Worm (Caenorhabditis elegans) whole organism, L4/young adult: ENCODE results near the gene mct-5.

Experiments
- W03F9.2 ChIP-seq: fragments of 150-350 bp; optimal IDR thresholded peaks from 2 replicates; lab custom pipeline; 2014; ENCODE audit warnings: missing biosample characterization, missing genetic modification characterization
- dao-5 ChIP-seq: sonication (generic microtip); optimal IDR thresholded peaks from 2 replicates; lab custom pipeline; 2016; ENCODE audit warnings: missing genotype, missing genetic modification characterization, moderate library complexity, missing compliant biosample characterization

DNA sequence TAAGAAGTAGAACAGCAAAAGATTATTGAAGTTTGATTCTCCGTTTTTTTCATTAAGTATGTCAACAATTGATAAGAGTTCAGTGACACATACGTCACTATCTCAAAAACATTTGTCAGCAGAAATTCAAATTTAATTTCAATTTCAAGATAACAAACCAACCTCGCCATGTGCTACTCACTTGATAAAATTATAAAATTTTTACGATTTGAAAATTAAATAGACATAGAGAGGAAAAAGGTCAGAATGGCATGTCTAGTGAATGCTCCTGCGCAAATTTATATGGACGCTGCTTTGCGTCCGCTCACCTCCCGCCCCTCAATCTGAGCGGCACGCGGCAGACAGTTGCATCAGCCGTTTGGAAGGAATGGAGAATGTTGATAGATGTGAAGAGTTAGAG lies 38.2 kb downstream of the mct-5 start:
- TF ChIP-seq W03F9.2 (tag; lab: Kevin White, UChicago) (no peak), dao-5 (no peak)
